Worm (Caenorhabditis elegans) whole organism, L4 larva: ENCODE data around the gene hex-1.

ENCODE experiments used
- D1046.2 ChIP-seq: fragments of 200-800 bp; sonication (Bioruptor generic); IDR thresholded peaks from 2 replicates; pipeline ENCODE4 v1.3.6; 2022; ENCODE audit warnings: missing genetic modification characterization, missing compliant biosample characterization
- F10B5.3 ChIP-seq: sonication (generic microtip); optimal IDR thresholded peaks from 2 replicates; lab custom pipeline; 2016; ENCODE audit warnings: mild to moderate bottlenecking, missing genetic modification characterization, missing compliant biosample characterization
- F44E2.7 ChIP-seq: fragments of 200-800 bp; sonication (Bioruptor generic); IDR thresholded peaks from 2 replicates; pipeline ENCODE4 v2.1.2; 2022; ENCODE audit warnings: missing genetic modification characterization, missing compliant biosample characterization
- F49E8.2 ChIP-seq: sonication (generic microtip); optimal IDR thresholded peaks from 2 replicates; lab custom pipeline; 2016; ENCODE audit warnings: missing compliant biosample characterization, mild to moderate bottlenecking, missing genetic modification characterization, borderline replicate concordance
- T20F7.1 ChIP-seq: fragments of 200-800 bp; sonication (Bioruptor generic); optimal IDR thresholded peaks from 2 replicates; lab custom pipeline; 2018; ENCODE audit warnings: mild to moderate bottlenecking, missing genetic modification characterization, missing compliant biosample characterization
- T26A8.4 ChIP-seq: fragments of 200-800 bp; sonication (Bioruptor generic); IDR thresholded peaks from 2 replicates; pipeline ENCODE4 v1.3.6; 2022; ENCODE audit warnings: missing genetic modification characterization, missing compliant biosample characterization
- ZK546.5 ChIP-seq, 2 experiments: sonication (generic microtip); optimal IDR thresholded peaks; 2 replicates each; lab custom pipeline; 2017; ENCODE audit warnings: missing biosample characterization in 2 of 2, missing genetic modification characterization in 2 of 2
- aly-2 ChIP-seq: sonication (generic microtip); optimal IDR thresholded peaks from 2 replicates; lab custom pipeline; 2018; ENCODE audit warnings: missing biosample characterization, missing genetic modification characterization
- attf-4 ChIP-seq: sonication (generic microtip); optimal IDR thresholded peaks from 3 replicates; lab custom pipeline; 2017; ENCODE audit warnings: missing biosample characterization, missing genetic modification characterization
- ceh-20 ChIP-seq: fragments of 200-800 bp; sonication (Bioruptor generic); IDR thresholded peaks from 2 replicates; pipeline ENCODE4 v1.3.6; 2022; ENCODE audit warnings: missing genetic modification reagents, missing genetic modification characterization, missing compliant biosample characterization
- ceh-44 ChIP-seq: fragments of 200-800 bp; sonication (Bioruptor generic); IDR thresholded peaks from 2 replicates; pipeline ENCODE4 v1.3.6; 2022; ENCODE audit warnings: missing genetic modification reagents, missing genetic modification characterization, missing compliant biosample characterization
- cey-2 ChIP-seq: sonication (generic microtip); optimal IDR thresholded peaks from 3 replicates; lab custom pipeline; 2017; ENCODE audit warnings: missing genetic modification characterization, mild to moderate bottlenecking, missing compliant biosample characterization, antibody characterized with exemption, borderline replicate concordance; ENCODE audit not compliant: insufficient read depth
- daf-12 ChIP-seq: fragments of 150-350 bp; optimal IDR thresholded peaks from 2 replicates; lab custom pipeline; 2014; ENCODE audit warnings: missing biosample characterization, missing genetic modification reagents, missing genetic modification characterization
- daf-16 ChIP-seq, 3 experiments: sonication (generic microtip); optimal IDR thresholded peaks; 2 replicates each; lab custom pipeline; 2016 to 2017; ENCODE audit warnings: missing genetic modification characterization in 3 of 3, missing genetic modification reagents in 3 of 3, mild to moderate bottlenecking in 2 of 3, missing compliant biosample characterization in 2 of 3, missing biosample characterization in 1 of 3, moderate library complexity in 1 of 3
- daf-19 ChIP-seq: fragments of 200-800 bp; sonication (Bioruptor generic); conservative IDR thresholded peaks from 2 replicates; pipeline ENCODE4 v1.3.6; 2022; ENCODE audit warnings: missing genetic modification characterization, missing compliant biosample characterization
- daf-8 ChIP-seq: fragments of 200-800 bp; sonication (Bioruptor generic); IDR thresholded peaks from 2 replicates; pipeline ENCODE4 v1.3.6; 2022; ENCODE audit warnings: missing genetic modification characterization, missing compliant biosample characterization
- dmd-6 ChIP-seq: fragments of 200-800 bp; sonication (Bioruptor generic); IDR thresholded peaks from 2 replicates; pipeline ENCODE4 v1.3.6; 2022; ENCODE audit warnings: missing genetic modification reagents, missing genetic modification characterization, missing compliant biosample characterization
- dmd-8 ChIP-seq: fragments of 200-800 bp; sonication (Bioruptor generic); IDR thresholded peaks from 2 replicates; pipeline ENCODE4 v1.3.6; 2022; ENCODE audit warnings: missing genetic modification characterization, missing compliant biosample characterization
- dve-1 ChIP-seq: sonication (generic microtip); optimal IDR thresholded peaks from 2 replicates; lab custom pipeline; 2017; ENCODE audit warnings: antibody characterized with exemption, mild to moderate bottlenecking, missing genetic modification characterization, missing compliant biosample characterization; ENCODE audit not compliant: insufficient read depth
- fkh-10 ChIP-seq: fragments of 150-350 bp; optimal IDR thresholded peaks from 2 replicates; lab custom pipeline; 2014; ENCODE audit warnings: missing biosample characterization, missing genetic modification reagents, missing genetic modification characterization
- fos-1 ChIP-seq: fragments of 150-350 bp; optimal IDR thresholded peaks from 2 replicates; lab custom pipeline; 2014; ENCODE audit warnings: missing biosample characterization, missing genetic modification characterization
- hif-1 ChIP-seq, 2 experiments: sonication (generic microtip); optimal IDR thresholded peaks; 2 replicates each; lab custom pipeline; 2016 to 2017; ENCODE audit warnings: missing compliant biosample characterization in 2 of 2, missing genetic modification characterization in 2 of 2, missing genetic modification reagents in 2 of 2, missing genotype in 2 of 2, mild to moderate bottlenecking in 1 of 2
- hlh-30 ChIP-seq: sonication (generic microtip); optimal IDR thresholded peaks from 2 replicates; lab custom pipeline; 2017; ENCODE audit warnings: antibody characterized with exemption, mild to moderate bottlenecking, missing genetic modification characterization, missing compliant biosample characterization; ENCODE audit not compliant: insufficient read depth
- lin-13 ChIP-seq: fragments of 150-350 bp; optimal IDR thresholded peaks from 2 replicates; lab custom pipeline; 2014; ENCODE audit warnings: missing biosample characterization, missing genetic modification reagents, missing genetic modification characterization
- lin-15B ChIP-seq: fragments of 150-350 bp; sonication (generic microtip); optimal IDR thresholded peaks from 3 replicates; lab custom pipeline; 2014; ENCODE audit warnings: missing biosample characterization, missing genetic modification characterization
- lin-39 ChIP-seq: fragments of 150-350 bp; optimal IDR thresholded peaks from 2 replicates; lab custom pipeline; 2014; ENCODE audit warnings: missing biosample characterization, missing genetic modification reagents, missing genetic modification characterization
- lir-3 ChIP-seq: sonication (generic microtip); optimal IDR thresholded peaks from 2 replicates; lab custom pipeline; 2016; ENCODE audit warnings: mild to moderate bottlenecking, missing genetic modification characterization, missing compliant biosample characterization
- madf-9 ChIP-seq: fragments of 200-800 bp; sonication (Bioruptor generic); conservative IDR thresholded peaks from 2 replicates; pipeline ENCODE4 v1.3.6; 2022; ENCODE audit warnings: missing genetic modification reagents, missing genetic modification characterization, missing compliant biosample characterization
- mxl-3 ChIP-seq: fragments of 200-800 bp; sonication (Bioruptor generic); optimal IDR thresholded peaks from 2 replicates; lab custom pipeline; 2018; ENCODE audit warnings: mild to moderate bottlenecking, missing genetic modification characterization, missing compliant biosample characterization
- nhr-10 ChIP-seq: fragments of 150-350 bp; optimal IDR thresholded peaks from 2 replicates; lab custom pipeline; 2014; ENCODE audit warnings: missing biosample characterization, missing genetic modification characterization
- nhr-111 ChIP-seq: fragments of 200-800 bp; sonication (Bioruptor generic); optimal IDR thresholded peaks from 2 replicates; lab custom pipeline; 2018; ENCODE audit warnings: mild to moderate bottlenecking, missing genetic modification characterization, missing compliant biosample characterization
- nhr-25 ChIP-seq: sonication (generic microtip); optimal IDR thresholded peaks from 2 replicates; lab custom pipeline; 2017; ENCODE audit warnings: missing genetic modification characterization, mild to moderate bottlenecking, missing compliant biosample characterization, antibody characterized with exemption, moderate library complexity, borderline replicate concordance; ENCODE audit not compliant: insufficient read depth
- nhr-41 ChIP-seq: fragments of 200-800 bp; sonication (Bioruptor generic); IDR thresholded peaks from 2 replicates; pipeline ENCODE4 v1.3.6; 2022; ENCODE audit warnings: missing genetic modification reagents, missing genetic modification characterization, missing compliant biosample characterization
- nhr-42 ChIP-seq: fragments of 200-800 bp; sonication (Bioruptor generic); IDR thresholded peaks from 2 replicates; pipeline ENCODE4 v1.3.6; 2022; ENCODE audit warnings: missing genetic modification characterization, missing compliant biosample characterization
- nhr-48 ChIP-seq: sonication (generic microtip); optimal IDR thresholded peaks from 2 replicates; lab custom pipeline; 2016; ENCODE audit warnings: mild to moderate bottlenecking, missing genetic modification characterization, missing compliant biosample characterization
- nhr-6 ChIP-seq: fragments of 150-350 bp; optimal IDR thresholded peaks from 2 replicates; lab custom pipeline; 2014; ENCODE audit warnings: missing biosample characterization, missing genetic modification characterization
- php-3 ChIP-seq: fragments of 200-800 bp; sonication (Bioruptor generic); IDR thresholded peaks from 2 replicates; pipeline ENCODE4 v1.3.6; 2022; ENCODE audit warnings: missing genetic modification reagents, missing genetic modification characterization, missing compliant biosample characterization
- pqm-1 ChIP-seq: sonication (generic microtip); optimal IDR thresholded peaks from 2 replicates; lab custom pipeline; 2017; ENCODE audit warnings: missing biosample characterization, missing genetic modification characterization
- rbr-2 ChIP-seq: sonication (generic microtip); optimal IDR thresholded peaks from 2 replicates; lab custom pipeline; 2016; ENCODE audit warnings: missing genotype, missing genetic modification characterization, missing compliant biosample characterization
- saeg-2 ChIP-seq: fragments of 200-800 bp; sonication (Bioruptor generic); IDR thresholded peaks from 2 replicates; pipeline ENCODE4 v1.3.6; 2022; ENCODE audit warnings: missing genetic modification reagents, missing genetic modification characterization, missing compliant biosample characterization
- sdz-12 ChIP-seq: fragments of 200-800 bp; sonication (Bioruptor generic); optimal IDR thresholded peaks from 2 replicates; lab custom pipeline; 2018; ENCODE audit warnings: mild to moderate bottlenecking, missing genetic modification characterization, missing compliant biosample characterization
- spr-3 ChIP-seq: fragments of 200-800 bp; sonication (Bioruptor generic); optimal IDR thresholded peaks from 2 replicates; lab custom pipeline; 2018; ENCODE audit warnings: mild to moderate bottlenecking, missing genetic modification characterization, missing compliant biosample characterization
- tag-97 ChIP-seq: fragments of 200-800 bp; sonication (Bioruptor generic); IDR thresholded peaks from 2 replicates; pipeline ENCODE4 v1.3.6; 2022; ENCODE audit warnings: missing genetic modification characterization, missing compliant biosample characterization
- unc-130 ChIP-seq: sonication (generic microtip); optimal IDR thresholded peaks from 2 replicates; lab custom pipeline; 2016; ENCODE audit warnings: missing genetic modification reagents, missing genetic modification characterization, missing compliant biosample characterization
- unc-62 ChIP-seq, 3 experiments: fragments of 150-350 bp in 1 of 3; sonication (generic microtip); optimal IDR thresholded peaks in 2 of 3; peaks in 1 of 3; 1 replicate in 1 of 3; 2 replicates in 2 of 3; lab custom pipeline; 2014 to 2017; ENCODE audit warnings: missing biosample characterization in 3 of 3, missing genetic modification characterization in 3 of 3, missing genetic modification reagents in 3 of 3, missing genotype in 1 of 3
- zfp-2 ChIP-seq: sonication (generic microtip); optimal IDR thresholded peaks from 2 replicates; lab custom pipeline; 2016; ENCODE audit warnings: mild to moderate bottlenecking, missing genetic modification characterization, missing compliant biosample characterization
- zip-11 ChIP-seq: fragments of 200-800 bp; sonication (Bioruptor generic); IDR thresholded peaks from 2 replicates; pipeline ENCODE4 v1.3.6; 2022; ENCODE audit warnings: missing genetic modification characterization, missing compliant biosample characterization
- ztf-11 ChIP-seq: fragments of 150-350 bp; optimal IDR thresholded peaks from 2 replicates; lab custom pipeline; 2014; ENCODE audit warnings: missing biosample characterization, missing genetic modification characterization

The hex-1 gene

ce11 chrX:2242568-2243185 is 21.7 kb downstream of the hex-1 start, which contains the start of gene rpl-11.2 (continued):
- TF ChIP-seq daf-16 (GFP tag; optimal IDR thresholded peaks at IDR 0.05; lab: Kevin White, UChicago) (peak in 1 of 2 experiments; percentile 75), daf-16 (tag; optimal IDR thresholded peaks at IDR 0.05; lab: Kevin White, UChicago) (peak; percentile 85), fos-1 (tag; lab: Kevin White, UChicago) (no peak), ceh-44 (no peak), mxl-3 (GFP tag; lab: Kevin White, UChicago) (peak; percentile 84), ztf-11 (tag; lab: Kevin White, UChicago) (no peak), F49E8.2 (no peak), nhr-42 (GFP tag; lab: Robert Waterston, UW) (peak; percentile 92), saeg-2 (peak; percentile 85), nhr-25 (tag; lab: Kevin White, UChicago) (peak; percentile 96), lin-39 (tag; lab: Kevin White, UChicago) (peak; percentile 69), dmd-8 (peak; percentile 49; the same call in 1 of the 2 replicates), nhr-10 (tag; lab: Kevin White, UChicago) (peak; percentile 66), aly-2 (tag; lab: Kevin White, UChicago) (no peak), unc-62 (GFP tag; optimal IDR thresholded peaks at IDR 0.05 in 1 of 2; lab: Kevin White, UChicago) (peak in 1 of 2 experiments; percentile 97), unc-62 (tag; optimal IDR thresholded peaks at IDR 0.05; lab: Kevin White, UChicago) (no peak), daf-19 (GFP tag; lab: Robert Waterston, UW) (peak; percentile 69; the same call in 1 of the 2 replicates), cey-2 (no peak), F10B5.3 (tag; lab: Kevin White, UChicago) (peak; percentile 70), php-3 (GFP tag; lab: Robert Waterston, UW) (peak; percentile 73), lir-3 (tag; lab: Kevin White, UChicago) (no peak), nhr-48 (tag; lab: Kevin White, UChicago) (peak; percentile 88), fkh-10 (GFP tag; lab: Kevin White, UChicago) (peak; percentile 99), spr-3 (peak; percentile 58), daf-12 (tag; lab: Kevin White, UChicago) (no peak), rbr-2 (tag; lab: Kevin White, UChicago) (peak; percentile 97), ZK546.5 (tag; optimal IDR thresholded peaks at IDR 0.05; lab: Kevin White, UChicago) (peak; percentile 93 to 98), attf-4 (tag; lab: Kevin White, UChicago) (peak; percentile 36), madf-9 (GFP tag; lab: Robert Waterston, UW) (peak; percentile 84), sdz-12 (GFP tag; lab: Kevin White, UChicago) (no peak), hif-1 (tag; optimal IDR thresholded peaks at IDR 0.05; lab: Kevin White, UChicago) (peak in 1 of 2 experiments; percentile 88), tag-97 (GFP tag; lab: Robert Waterston, UW) (no peak), hlh-30 (tag; lab: Kevin White, UChicago) (peak; percentile 94), daf-8 (GFP tag; lab: Robert Waterston, UW) (no peak), dmd-6 (peak; percentile 96), T26A8.4 (peak; percentile 94), ceh-20 (peak; percentile 93), zfp-2 (peak; percentile 96), F44E2.7 (GFP tag; lab: Robert Waterston, UW) (no peak), lin-13 (GFP tag; lab: Kevin White, UChicago) (peak; percentile 95), nhr-6 (tag; lab: Kevin White, UChicago) (peak; percentile 98), nhr-41 (GFP tag; lab: Robert Waterston, UW) (no peak), T20F7.1 (GFP tag; lab: Kevin White, UChicago) (peak; percentile 86), nhr-111 (GFP tag; lab: Kevin White, UChicago) (no peak), dve-1 (peak; percentile 99), lin-15B (tag; lab: Kevin White, UChicago) (peak; percentile 53), zip-11 (GFP tag; lab: Robert Waterston, UW) (no peak), D1046.2 (GFP tag; lab: Robert Waterston, UW) (peak; percentile 100), pqm-1 (peak; percentile 58), unc-130 (GFP tag; lab: Kevin White, UChicago) (no peak)
